Worm (Caenorhabditis elegans) whole organism, L4/young adult: Measurements from ENCODE around the gene F47D12.7.

ENCODE experiments used
- W03F9.2 ChIP-seq: fragments of 150-350 bp; optimal IDR thresholded peaks from 2 replicates; lab custom pipeline; 2014; ENCODE audit warnings: missing biosample characterization, missing genetic modification characterization
- dao-5 ChIP-seq: sonication (generic microtip); optimal IDR thresholded peaks from 2 replicates; lab custom pipeline; 2016; ENCODE audit warnings: missing genotype, missing genetic modification characterization, moderate library complexity, missing compliant biosample characterization
- him-1 ChIP-seq: sonication (generic microtip); optimal IDR thresholded peaks from 2 replicates; lab custom pipeline; 2016; ENCODE audit warnings: missing genotype, missing genetic modification reagents, missing genetic modification characterization, missing compliant biosample characterization

- no peak for TF ChIP-seq him-1
- TF ChIP-seq W03F9.2 (tag; lab: Kevin White, UChicago): no peak
- no peak for TF ChIP-seq dao-5 (tag; lab: Kevin White, UChicago)
Observed at ce11 chrIII:6324139-6324538, 28.3 kb upstream of the F47D12.7 start, which contains the start of gene C56G2.5.
